Fruit fly (Drosophila melanogaster): ENCODE measurements around the gene tgo.

The tgo gene

DNA sequence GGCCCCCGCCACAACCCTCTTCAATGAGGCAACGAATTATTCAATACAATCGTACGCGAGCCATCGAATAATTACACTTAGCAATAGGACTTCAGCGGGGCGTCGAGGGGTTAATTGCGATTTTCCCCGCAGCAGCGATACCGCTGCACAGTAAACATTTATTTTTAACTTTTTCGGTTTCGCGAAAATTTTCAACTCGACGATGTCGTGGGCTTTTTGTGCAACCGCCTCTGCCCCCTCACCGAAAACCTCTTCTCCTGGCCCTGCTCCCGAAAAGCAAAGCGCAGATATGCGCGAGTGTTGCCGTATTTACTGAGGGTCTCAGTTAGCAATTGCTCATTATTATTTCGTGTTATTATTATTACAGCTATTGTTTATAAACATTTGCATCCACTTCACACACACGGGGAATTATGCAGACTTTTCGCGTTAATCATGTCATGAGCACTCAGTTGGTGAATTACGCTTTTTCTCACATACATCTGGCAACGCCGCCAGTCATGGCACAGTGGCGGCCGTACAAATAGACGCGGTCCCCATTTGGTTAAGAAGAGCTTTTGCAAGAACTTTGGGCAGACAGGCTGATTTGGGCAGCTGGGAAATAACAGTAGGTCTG lies 5.9 kb downstream of the tgo start (continued):
- TF ChIP-seq CG3726 (GFP tag; IDR thresholded peaks at IDR 0.05) = no peak
- peak; percentile 45 for TF ChIP-seq nmo (GFP tag; optimal IDR thresholded peaks at IDR 0.05)
- peak; percentile 71 for TF ChIP-seq sd (tag; optimal IDR thresholded peaks at IDR 0.05)
- no peak for TF ChIP-seq fd102C (GFP tag; optimal IDR thresholded peaks at IDR 0.05)
- TF ChIP-seq Hr39 (optimal IDR thresholded peaks at IDR 0.05) = no peak
- TF ChIP-seq CG11398 (GFP tag; optimal IDR thresholded peaks at IDR 0.05) = no peak
- peak; percentile 16 for TF ChIP-seq Hr3 (GFP tag; optimal IDR thresholded peaks at IDR 0.05)
- TF ChIP-seq Nf-YC (tag; optimal IDR thresholded peaks at IDR 0.05) = peak; percentile 67
- peak; percentile 49 for TF ChIP-seq CG13123 (GFP tag; optimal IDR thresholded peaks at IDR 0.05)
- TF ChIP-seq CG7786 (GFP tag; optimal IDR thresholded peaks at IDR 0.05) = peak; percentile 65
- no peak for TF ChIP-seq seq (GFP tag; IDR thresholded peaks at IDR 0.05)
- no peak for TF ChIP-seq Fer3 (tag; optimal IDR thresholded peaks at IDR 0.05)
- TF ChIP-seq Deaf1 (tag; optimal IDR thresholded peaks at IDR 0.05) = no peak
- TF ChIP-seq sqz (GFP tag; optimal IDR thresholded peaks at IDR 0.05) = no peak
- TF ChIP-seq CG5245 (GFP tag; optimal IDR thresholded peaks at IDR 0.05) = peak; percentile 32
- peak; percentile 56 for TF ChIP-seq CG3163 (GFP tag; optimal IDR thresholded peaks at IDR 0.05)
- TF ChIP-seq cg (GFP tag; optimal IDR thresholded peaks at IDR 0.05) = no peak
- TF ChIP-seq Gsc (GFP tag; IDR thresholded peaks at IDR 0.05) = no peak
- TF ChIP-seq HmgZ (tag; optimal IDR thresholded peaks at IDR 0.05) = peak; percentile 76
- TF ChIP-seq chn (GFP tag; optimal IDR thresholded peaks at IDR 0.05) = peak; percentile 64
- TF ChIP-seq Atf3 (GFP tag; optimal IDR thresholded peaks at IDR 0.05) = peak; percentile 27
- no peak for TF ChIP-seq CG11723 (GFP tag; optimal IDR thresholded peaks at IDR 0.05)
- peak; percentile 57 for TF ChIP-seq Six4 (GFP tag; optimal IDR thresholded peaks at IDR 0.05)
- no peak for TF ChIP-seq CG1832 (GFP tag; optimal IDR thresholded peaks at IDR 0.05)
- peak; percentile 61 for TF ChIP-seq mam (GFP tag; optimal IDR thresholded peaks at IDR 0.05)
- TF ChIP-seq Drgx (GFP tag; IDR thresholded peaks at IDR 0.05) = peak; percentile 12
- TF ChIP-seq CG2875 (GFP tag; optimal IDR thresholded peaks at IDR 0.05) = peak; percentile 12
- no peak for TF ChIP-seq Hey (tag; optimal IDR thresholded peaks at IDR 0.05)
- TF ChIP-seq CG10321 (GFP tag; IDR thresholded peaks at IDR 0.05) = no peak
- 0 out of 3 replicates have a peak, but pooled peaks have one; percentile 53 for TF ChIP-seq sr (GFP tag; IDR thresholded peaks at IDR 0.05)
- TF ChIP-seq CG4360 (GFP tag; IDR thresholded peaks at IDR 0.05) = no peak
- TF ChIP-seq Nf-YA (GFP tag; IDR thresholded peaks at IDR 0.05) = no peak
- peak; percentile 66 for TF ChIP-seq Mad (GFP tag; optimal IDR thresholded peaks at IDR 0.05)
- peak; percentile 45 for TF ChIP-seq pnt (GFP tag; optimal IDR thresholded peaks at IDR 0.05)
- TF ChIP-seq run (tag; optimal IDR thresholded peaks at IDR 0.05) = no peak
- peak; percentile 46; the same call in 1 of the 4 replicates for TF ChIP-seq chinmo (GFP tag; IDR thresholded peaks at IDR 0.05; ENCODE audit: partially characterized antibody)
- peak; percentile 65 for TF ChIP-seq CG7987 (GFP tag; optimal IDR thresholded peaks at IDR 0.05)
- TF ChIP-seq lov (optimal IDR thresholded peaks at IDR 0.05) = no peak
- no peak for TF ChIP-seq lov (GFP tag; IDR thresholded peaks at IDR 0.05)
- peak; percentile 78 for TF ChIP-seq Ets65A (GFP tag)
- TF ChIP-seq CG6175 (GFP tag; IDR thresholded peaks at IDR 0.05) = no peak
- no peak for TF ChIP-seq zf30C (GFP tag; optimal IDR thresholded peaks at IDR 0.05)
- no peak for TF ChIP-seq pfk (GFP tag; optimal IDR thresholded peaks at IDR 0.05)
- no peak for TF ChIP-seq CG17612 (GFP tag; IDR thresholded peaks at IDR 0.05)
- no peak for TF ChIP-seq CG17802 (tag; optimal IDR thresholded peaks at IDR 0.05)
- TF ChIP-seq CG10366 (GFP tag; IDR thresholded peaks at IDR 0.05) = no peak
- TF ChIP-seq CG16863 (GFP tag; optimal IDR thresholded peaks at IDR 0.05) = peak; percentile 38
- no peak for TF ChIP-seq CG5953 (GFP tag; IDR thresholded peaks at IDR 0.05)
- TF ChIP-seq CG12104 (GFP tag; optimal IDR thresholded peaks at IDR 0.05) = peak; percentile 53
- no peak for TF ChIP-seq CG16779 (GFP tag; IDR thresholded peaks at IDR 0.05)
- TF ChIP-seq hb (GFP tag; IDR thresholded peaks at IDR 0.05; ENCODE audit: partially characterized antibody) = no peak
- TF ChIP-seq unpg (GFP tag; optimal IDR thresholded peaks at IDR 0.05) = peak; percentile 43

Data from whole organism, embryonic.